Worm (Caenorhabditis elegans) whole organism, early embryonic: ENCODE results near the gene clec-230.

Experiments
- B0310.2 ChIP-seq: sonication (generic microtip); optimal IDR thresholded peaks from 2 replicates; lab custom pipeline; 2016; ENCODE audit warnings: mild to moderate bottlenecking, missing genetic modification characterization, missing compliant biosample characterization
- ama-1 ChIP-seq: fragments of 150-350 bp; optimal IDR thresholded peaks from 2 replicates; lab custom pipeline; 2014

DNA sequence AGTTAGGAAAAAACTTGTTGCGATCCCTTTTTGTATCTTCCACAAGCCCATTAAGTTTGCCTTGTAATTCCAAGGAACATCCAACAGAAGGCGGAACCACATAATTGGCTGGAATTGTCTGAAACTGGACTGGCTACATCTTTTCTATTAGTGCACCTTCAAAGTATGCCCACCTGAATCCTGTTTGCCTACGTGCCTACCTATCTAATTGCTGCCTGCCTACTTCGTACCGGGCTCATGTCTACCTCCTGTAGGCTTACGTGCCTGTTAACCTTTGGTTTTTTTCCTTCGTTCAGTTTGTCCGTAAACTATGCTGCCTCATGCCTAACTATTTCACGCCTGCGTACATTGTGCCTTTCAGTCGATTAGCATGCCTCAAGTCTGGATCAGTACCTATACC lies 11.5 kb downstream of the clec-230 start, which contains the start of gene wrt-7:
- TF ChIP-seq B0310.2 (tag; lab: Kevin White, UChicago) (no peak), ama-1 (lab: Kevin White, UChicago) (no peak)
